Fruit fly (Drosophila melanogaster): ENCODE data around the gene TyrR.

DNA sequence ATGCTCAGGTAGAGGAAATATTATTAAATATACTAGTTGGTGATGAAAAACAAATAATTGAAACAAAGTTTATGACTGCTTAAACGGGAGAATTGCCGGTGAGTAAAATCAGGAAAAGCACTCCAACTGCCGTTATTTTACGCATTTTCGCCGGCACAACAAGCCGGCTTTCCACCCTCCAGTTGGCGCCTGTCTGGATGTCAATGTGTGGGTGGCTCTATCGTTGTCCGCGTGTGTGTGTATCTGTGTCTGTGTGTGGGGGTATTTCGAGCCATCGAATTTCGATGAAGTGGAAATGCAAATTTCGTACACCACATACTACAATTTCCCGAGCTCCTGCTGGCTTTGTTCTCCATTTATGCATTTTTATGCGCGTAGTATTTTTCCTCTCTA, 48.7 kb upstream of the TyrR start:
- no peak for TF ChIP-seq CG5204 (GFP tag; optimal IDR thresholded peaks at IDR 0.05)
- TF ChIP-seq Mnt (GFP tag; optimal IDR thresholded peaks at IDR 0.05): no peak
- TF ChIP-seq kay (GFP tag; ENCODE audit: borderline replicate concordance): no peak
- no peak for TF ChIP-seq CG12768 (GFP tag; optimal IDR thresholded peaks at IDR 0.05)
- no peak for TF ChIP-seq CG1620 (GFP tag; optimal IDR thresholded peaks at IDR 0.05)
- TF ChIP-seq toe (GFP tag; optimal IDR thresholded peaks at IDR 0.05): no peak
- no peak for TF ChIP-seq tj (GFP tag; optimal IDR thresholded peaks at IDR 0.05)
- TF ChIP-seq bab1 (GFP tag; optimal IDR thresholded peaks at IDR 0.05): no peak

Measured in whole organism, adult.